Fruit fly (Drosophila melanogaster): ENCODE measurements around the gene pkaap.

pkaap gene

DNA sequence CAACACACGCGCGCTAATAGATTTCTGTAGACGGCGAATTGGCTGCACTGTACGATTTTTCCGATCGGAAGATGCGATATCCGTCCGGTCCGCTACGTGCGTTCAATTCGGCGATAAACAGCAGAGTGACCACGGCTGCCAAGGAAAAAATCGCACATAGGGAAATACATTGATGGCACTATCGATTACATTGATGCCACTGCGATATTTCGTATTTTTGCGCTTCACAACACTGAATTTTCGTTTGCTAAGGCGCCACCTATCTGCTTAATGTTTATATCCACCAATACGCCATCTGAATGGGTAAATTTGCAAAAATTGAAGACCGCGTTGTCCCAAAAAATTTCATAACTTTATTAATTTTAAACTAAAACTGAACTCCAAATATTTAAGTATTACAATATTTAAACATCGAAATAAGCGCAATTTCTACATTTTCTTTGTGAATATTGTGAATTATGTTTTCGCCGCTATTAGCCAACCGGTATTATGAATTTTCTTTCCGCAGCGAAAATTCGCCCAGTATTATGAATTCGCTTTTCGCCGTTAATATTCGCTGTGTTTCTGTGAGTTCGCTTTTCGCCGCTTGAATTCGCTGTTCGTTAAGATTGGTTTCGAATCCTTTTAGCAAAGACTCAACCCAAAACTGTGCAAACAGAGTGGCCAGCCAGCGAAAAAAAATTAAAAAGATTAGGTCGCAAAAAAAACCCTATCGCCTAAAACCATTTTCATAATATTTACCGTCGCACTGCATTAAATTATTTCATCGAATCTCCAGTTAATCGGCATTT, at the start of gene pkaap, which contains the start of gene crp:
pkaap (plus strand) TSS at position 689 of the 791 bp plus-strand sequence.
crp (minus strand) TSS at position 129 of the 791 bp plus-strand sequence.
- TF ChIP-seq EcR (GFP tag; optimal IDR thresholded peaks at IDR 0.05) (no peak), CG34367 (tag; optimal IDR thresholded peaks at IDR 0.05) (peak; percentile 34), CG15710 (tag; optimal IDR thresholded peaks at IDR 0.05) (peak; percentile 12), CG13204 (GFP tag; optimal IDR thresholded peaks at IDR 0.05) (peak; percentile 48), CG17806 (tag; optimal IDR thresholded peaks at IDR 0.05) (peak; percentile 1), CG8159 (tag; optimal IDR thresholded peaks at IDR 0.05) (peak; percentile 50), Pif1B (GFP tag; optimal IDR thresholded peaks at IDR 0.05) (peak; percentile 64), Snoo (tag; optimal IDR thresholded peaks at IDR 0.05) (peak; percentile 57), gl (tag; optimal IDR thresholded peaks at IDR 0.05) (peak; percentile 18), CG32121 (GFP tag; IDR thresholded peaks at IDR 0.05) (no peak)

DNA sequence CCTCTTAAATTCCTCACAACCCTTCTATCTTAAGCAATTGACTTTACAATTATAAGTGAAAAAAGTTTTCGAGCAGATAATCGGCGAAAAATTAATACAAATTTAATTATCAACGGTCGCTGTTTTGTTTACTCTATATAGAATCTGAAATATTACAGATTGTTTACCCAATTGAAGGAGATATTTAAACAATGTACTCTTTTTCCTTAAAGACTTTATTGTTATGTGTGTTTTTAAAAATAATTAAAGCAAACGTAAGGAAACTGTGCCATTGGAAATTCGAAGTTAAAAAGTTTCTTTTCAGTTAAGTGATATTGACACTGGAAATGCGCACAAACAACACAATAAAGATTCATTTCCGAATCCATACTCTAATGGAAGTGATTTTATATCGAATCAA, 46.5 kb upstream of the pkaap start, which contains the start of gene CG42818:
CG42818 (plus strand) TSS at position 301 of the 400 bp plus-strand sequence.
- no peak for TF ChIP-seq CG14655 (GFP tag; optimal IDR thresholded peaks at IDR 0.05)
- no peak for TF ChIP-seq D1 (tag; optimal IDR thresholded peaks at IDR 0.05)
- no peak for TF ChIP-seq Pif1A (GFP tag; optimal IDR thresholded peaks at IDR 0.05)
- TF ChIP-seq Snoo (tag; optimal IDR thresholded peaks at IDR 0.05) = no peak
- TF ChIP-seq CG12605 (GFP tag; IDR thresholded peaks at IDR 0.05) = no peak
- TF ChIP-seq CG34367 (tag; optimal IDR thresholded peaks at IDR 0.05) = no peak
- no peak for TF ChIP-seq EcR (GFP tag; optimal IDR thresholded peaks at IDR 0.05)
- no peak for TF ChIP-seq CG4496 (GFP tag; IDR thresholded peaks at IDR 0.05)
- no peak for TF ChIP-seq gl (tag; optimal IDR thresholded peaks at IDR 0.05)
- no peak for TF ChIP-seq CG8301 (tag; optimal IDR thresholded peaks at IDR 0.05)
- TF ChIP-seq CG13204 (GFP tag; optimal IDR thresholded peaks at IDR 0.05) = no peak
- TF ChIP-seq CG32121 (GFP tag; IDR thresholded peaks at IDR 0.05) = no peak
- TF ChIP-seq rn (GFP tag; IDR thresholded peaks at IDR 0.05) = no peak
- no peak for TF ChIP-seq Ets98B (GFP tag; IDR thresholded peaks at IDR 0.05)
- no peak for TF ChIP-seq Pif1B (GFP tag; optimal IDR thresholded peaks at IDR 0.05)
- no peak for TF ChIP-seq CG10348 (GFP tag; IDR thresholded peaks at IDR 0.05)

DNA sequence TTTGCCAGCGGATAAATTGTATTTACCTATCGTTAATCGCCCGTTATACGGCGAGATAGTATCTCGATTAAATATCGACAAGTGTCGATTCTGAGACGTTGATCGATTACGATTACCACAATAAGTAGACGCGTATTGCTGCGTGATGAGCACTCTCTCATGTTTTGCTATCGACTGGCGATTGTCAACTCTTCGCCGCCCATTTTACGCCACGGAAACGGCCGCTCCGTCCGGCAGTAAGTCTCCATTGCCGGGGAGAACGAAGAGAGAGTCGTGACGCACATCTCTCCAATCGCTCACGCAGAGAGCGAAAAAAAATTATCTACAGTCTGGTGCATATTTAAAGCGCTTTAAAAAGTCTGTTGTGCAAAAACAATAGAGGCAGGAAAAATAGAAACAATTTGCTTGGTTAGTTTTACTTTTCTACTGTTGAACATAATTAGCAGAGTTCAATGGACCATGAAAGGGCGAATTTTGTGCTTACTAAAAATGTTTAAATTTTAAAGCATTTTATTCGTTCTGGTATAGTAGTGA, 36.4 kb upstream of the pkaap start, which contains the start of gene CG46309:
CG46309 (minus strand) TSS at position 191 of the 534 bp plus-strand sequence.
- no peak for TF ChIP-seq EcR (GFP tag; optimal IDR thresholded peaks at IDR 0.05)
- peak; percentile 31 for TF ChIP-seq CG8301 (tag; optimal IDR thresholded peaks at IDR 0.05)
- peak; percentile 34 for TF ChIP-seq Pif1A (GFP tag; optimal IDR thresholded peaks at IDR 0.05)
- TF ChIP-seq CG17806 (tag; optimal IDR thresholded peaks at IDR 0.05) = peak; percentile 41
- no peak for TF ChIP-seq CG10348 (GFP tag; IDR thresholded peaks at IDR 0.05)
- peak; percentile 1 for TF ChIP-seq Snoo (tag; optimal IDR thresholded peaks at IDR 0.05)

DNA sequence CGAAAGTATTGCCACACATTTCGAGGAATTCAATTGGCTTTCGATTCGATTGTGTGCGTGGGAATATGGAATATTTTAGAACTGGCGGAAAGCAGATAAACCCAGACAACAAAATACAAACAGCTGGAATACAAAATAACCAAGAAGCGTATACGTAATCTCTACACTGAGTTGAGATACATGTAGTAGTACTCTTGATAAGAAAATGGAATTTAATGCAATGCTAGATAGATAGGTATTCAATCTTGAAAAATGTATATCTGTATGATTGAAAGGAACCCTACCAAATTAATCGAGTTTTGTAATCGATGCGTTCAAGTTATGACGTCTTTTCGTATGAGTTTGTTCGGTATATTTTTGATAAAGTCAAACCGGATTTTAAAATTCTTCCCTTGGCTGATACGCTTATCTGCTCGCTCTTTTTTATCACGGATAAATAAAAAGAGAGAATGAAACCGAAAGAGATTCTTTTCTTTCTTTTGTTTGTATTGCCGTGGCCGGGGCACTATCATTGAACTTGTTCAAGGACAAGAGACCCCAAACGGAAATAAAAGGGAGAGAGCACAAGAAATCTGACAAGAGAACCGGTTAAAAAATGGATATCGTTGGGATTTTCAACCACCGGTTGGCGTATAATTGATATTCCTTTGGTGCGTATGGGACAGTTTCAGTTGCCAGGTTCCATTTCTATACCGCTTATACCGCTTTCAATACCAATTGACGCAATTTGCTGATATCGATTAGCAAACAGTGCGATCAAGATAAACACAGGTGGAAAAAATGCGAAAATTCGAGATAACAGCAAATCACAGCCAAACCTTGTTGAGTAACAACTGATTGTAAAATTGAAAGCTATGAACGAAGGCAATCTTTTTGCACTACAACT, 32.6 kb upstream of the pkaap start:
- TF ChIP-seq CG34367 (tag; optimal IDR thresholded peaks at IDR 0.05) = peak; percentile 34
- TF ChIP-seq CG32121 (GFP tag; IDR thresholded peaks at IDR 0.05) = no peak
- TF ChIP-seq Snoo (tag; optimal IDR thresholded peaks at IDR 0.05) = no peak
- TF ChIP-seq fd96Ca (GFP tag; IDR thresholded peaks at IDR 0.05) = no peak
- TF ChIP-seq CG12605 (GFP tag; IDR thresholded peaks at IDR 0.05) = no peak
- TF ChIP-seq CG9948 (tag; optimal IDR thresholded peaks at IDR 0.05) = no peak
- peak; percentile 12 for TF ChIP-seq CG15710 (tag; optimal IDR thresholded peaks at IDR 0.05)
- TF ChIP-seq CG8301 (tag; optimal IDR thresholded peaks at IDR 0.05) = no peak
- TF ChIP-seq CG8159 (tag; optimal IDR thresholded peaks at IDR 0.05) = peak; percentile 24
- TF ChIP-seq gl (tag; optimal IDR thresholded peaks at IDR 0.05) = peak; percentile 50
- no peak for TF ChIP-seq Pif1A (GFP tag; optimal IDR thresholded peaks at IDR 0.05)
- no peak for TF ChIP-seq CG4496 (GFP tag; IDR thresholded peaks at IDR 0.05)
- TF ChIP-seq CG13204 (GFP tag; optimal IDR thresholded peaks at IDR 0.05) = peak; percentile 13
- TF ChIP-seq CG17806 (tag; optimal IDR thresholded peaks at IDR 0.05) = no peak
- TF ChIP-seq rn (GFP tag; IDR thresholded peaks at IDR 0.05) = no peak
- no peak for TF ChIP-seq CG10348 (GFP tag; IDR thresholded peaks at IDR 0.05)
- no peak for TF ChIP-seq Pif1B (GFP tag; optimal IDR thresholded peaks at IDR 0.05)
- TF ChIP-seq CG14655 (GFP tag; optimal IDR thresholded peaks at IDR 0.05) = no peak
- TF ChIP-seq D1 (tag; optimal IDR thresholded peaks at IDR 0.05) = no peak
- TF ChIP-seq EcR (GFP tag; optimal IDR thresholded peaks at IDR 0.05) = peak; percentile 98
- no peak for TF ChIP-seq Ets98B (GFP tag; IDR thresholded peaks at IDR 0.05)

DNA sequence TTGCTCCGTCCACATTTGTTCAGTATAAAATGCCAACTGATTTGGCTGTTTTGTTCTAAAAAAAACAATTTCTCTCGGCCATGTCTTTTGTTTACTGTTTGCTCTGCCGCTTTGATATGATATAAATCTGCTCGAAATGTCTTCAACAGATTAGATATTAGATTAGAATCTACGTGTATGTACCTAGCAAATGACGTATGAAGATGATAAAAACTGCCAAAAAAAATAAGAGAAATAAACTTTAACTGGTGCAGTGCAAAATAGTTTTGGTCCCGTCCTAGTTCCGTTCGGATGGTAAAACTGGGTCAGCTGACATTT, 32.0 kb upstream of the pkaap start:
- TF ChIP-seq CG9948 (tag; optimal IDR thresholded peaks at IDR 0.05) = no peak
- no peak for TF ChIP-seq CG17806 (tag; optimal IDR thresholded peaks at IDR 0.05)
- TF ChIP-seq D1 (tag; optimal IDR thresholded peaks at IDR 0.05) = no peak
- TF ChIP-seq CG14655 (GFP tag; optimal IDR thresholded peaks at IDR 0.05) = no peak
- TF ChIP-seq Ets98B (GFP tag; IDR thresholded peaks at IDR 0.05) = no peak
- TF ChIP-seq Pif1B (GFP tag; optimal IDR thresholded peaks at IDR 0.05) = no peak
- no peak for TF ChIP-seq CG8159 (tag; optimal IDR thresholded peaks at IDR 0.05)
- TF ChIP-seq CG8301 (tag; optimal IDR thresholded peaks at IDR 0.05) = no peak
- TF ChIP-seq CG15710 (tag; optimal IDR thresholded peaks at IDR 0.05) = no peak
- TF ChIP-seq CG32121 (GFP tag; IDR thresholded peaks at IDR 0.05) = no peak
- no peak for TF ChIP-seq Snoo (tag; optimal IDR thresholded peaks at IDR 0.05)
- TF ChIP-seq CG34367 (tag; optimal IDR thresholded peaks at IDR 0.05) = no peak
- TF ChIP-seq CG4496 (GFP tag; IDR thresholded peaks at IDR 0.05) = no peak
- no peak for TF ChIP-seq fd96Ca (GFP tag; IDR thresholded peaks at IDR 0.05)
- no peak for TF ChIP-seq gl (tag; optimal IDR thresholded peaks at IDR 0.05)
- no peak for TF ChIP-seq Pif1A (GFP tag; optimal IDR thresholded peaks at IDR 0.05)
- no peak for TF ChIP-seq EcR (GFP tag; optimal IDR thresholded peaks at IDR 0.05)
- TF ChIP-seq CG13204 (GFP tag; optimal IDR thresholded peaks at IDR 0.05) = no peak

Data from whole organism, pupa.